Fruit fly (Drosophila melanogaster): ENCODE results near the gene ppk16.

- no peak for TF ChIP-seq CG8478 (optimal IDR thresholded peaks at IDR 0.05)
- TF ChIP-seq CTCF (optimal IDR thresholded peaks at IDR 0.05), result no peak
Measured at dm6 chr2L:9743823-9744222, 31.0 kb downstream of the ppk16 start.
